Fruit fly (Drosophila melanogaster) Kc167 (cell line): ENCODE results near the gene CG33290.

Experiments
- Myc ChIP-seq: fragments of >200 bp; optimal IDR thresholded peaks from 2 replicates; lab custom pipeline; 2017; ENCODE audit warnings: missing external identifiers
- Sin3A ChIP-seq: fragments of >200 bp; optimal IDR thresholded peaks from 2 replicates; lab custom pipeline; 2018; ENCODE audit warnings: missing external identifiers
- h ChIP-seq: fragments of >200 bp; optimal IDR thresholded peaks from 3 replicates; lab custom pipeline; 2018; ENCODE audit warnings: missing external identifiers
- psq ChIP-seq: fragments of >200 bp; optimal IDR thresholded peaks from 2 replicates; lab custom pipeline; 2017; ENCODE audit warnings: missing external identifiers
- ttk ChIP-seq: sonication (Bioruptor generic); optimal IDR thresholded peaks from 2 replicates; lab custom pipeline; 2017; ENCODE audit warnings: missing external identifiers

DNA sequence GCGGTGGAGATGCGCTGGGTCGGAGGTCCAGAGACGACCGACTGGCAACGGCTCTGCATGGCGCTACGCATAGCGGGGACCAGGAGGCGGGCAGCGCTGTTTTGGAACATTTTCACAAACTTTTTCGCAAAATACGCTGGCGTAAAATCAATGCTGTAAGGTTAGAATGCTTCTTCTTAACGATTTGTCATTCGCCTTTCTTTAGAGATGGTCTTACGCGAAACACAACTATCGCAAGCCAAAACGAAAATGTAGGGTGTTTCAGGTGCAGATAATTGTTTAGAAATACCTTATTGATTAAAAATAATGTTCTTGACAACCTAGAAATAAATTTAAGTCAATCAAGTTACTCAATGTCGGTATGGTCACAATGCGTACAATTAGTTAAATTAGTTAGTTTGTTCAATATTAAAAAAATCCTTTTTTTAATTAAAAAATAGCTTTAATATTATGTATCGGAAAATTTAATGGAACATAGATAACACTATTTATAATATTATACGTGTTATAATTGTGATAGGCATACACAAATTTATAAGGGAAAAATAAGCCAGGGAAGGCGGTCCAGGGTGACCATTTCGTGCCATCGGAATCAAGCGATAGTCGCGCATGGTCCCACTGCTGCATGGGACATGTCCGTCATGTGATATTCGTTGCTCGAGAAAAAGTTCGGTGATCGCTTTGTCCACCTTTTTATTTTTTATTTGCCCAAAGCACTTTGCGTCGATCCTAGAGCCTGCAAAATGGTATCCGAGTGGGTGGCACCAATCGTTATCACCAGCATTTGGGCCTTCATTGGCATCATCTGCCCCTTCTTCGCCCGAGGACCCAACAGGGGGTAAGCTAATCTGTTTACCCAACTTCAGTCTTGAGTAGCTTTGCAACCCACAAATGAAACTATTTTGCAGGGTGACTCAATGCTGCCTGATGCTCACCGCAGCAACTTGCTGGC lies 2.6 kb upstream of the CG33290 start, which contains the start of the genes COX8 and VhaM9.7-b:
- TF ChIP-seq ttk (no peak), h (lab: Kevin White, UChicago) (no peak), Sin3A (lab: Kevin White, UChicago) (no peak), Myc (lab: Kevin White, UChicago) (no peak), psq (lab: Kevin White, UChicago) (no peak)
